Worm (Caenorhabditis elegans) whole organism, L3 larva: ENCODE results near the gene bath-2.

Experiments used
- ama-1 ChIP-seq: fragments of 150-350 bp; optimal IDR thresholded peaks from 2 replicates; lab custom pipeline; 2018
- daf-12 ChIP-seq: fragments of 150-350 bp; optimal IDR thresholded peaks from 2 replicates; lab custom pipeline; 2014; ENCODE audit warnings: missing biosample characterization, missing genetic modification reagents, missing genetic modification characterization
- elt-1 ChIP-seq: fragments of 150-350 bp; optimal IDR thresholded peaks from 2 replicates; lab custom pipeline; 2014; ENCODE audit warnings: missing biosample characterization, missing genetic modification characterization
- fkh-10 ChIP-seq: sonication (generic microtip); optimal IDR thresholded peaks from 2 replicates; lab custom pipeline; 2017; ENCODE audit warnings: missing biosample characterization, missing genetic modification reagents, missing genetic modification characterization
- jun-1 ChIP-seq: fragments of 150-350 bp; optimal IDR thresholded peaks from 2 replicates; lab custom pipeline; 2014; ENCODE audit warnings: missing biosample characterization, missing genetic modification reagents, missing genetic modification characterization
- nfya-1 ChIP-seq: sonication (generic microtip); optimal IDR thresholded peaks from 2 replicates; lab custom pipeline; 2017; ENCODE audit warnings: missing genetic modification characterization, mild to moderate bottlenecking, missing compliant biosample characterization, antibody characterized with exemption, moderate library complexity; ENCODE audit not compliant: insufficient read depth
- nhr-12 ChIP-seq: fragments of 150-350 bp; optimal IDR thresholded peaks from 2 replicates; lab custom pipeline; 2014; ENCODE audit warnings: missing biosample characterization, missing genetic modification characterization
- nhr-43 ChIP-seq: sonication (generic microtip); optimal IDR thresholded peaks from 2 replicates; lab custom pipeline; 2016; ENCODE audit warnings: mild to moderate bottlenecking, missing genetic modification characterization, missing compliant biosample characterization; ENCODE audit not compliant: poor library complexity, severe bottlenecking
- nhr-67 ChIP-seq: fragments of 150-350 bp; optimal IDR thresholded peaks from 2 replicates; lab custom pipeline; 2014; ENCODE audit warnings: missing biosample characterization, missing genetic modification characterization
- nhr-76 ChIP-seq: fragments of 150-350 bp; sonication (generic microtip); optimal IDR thresholded peaks from 5 replicates; lab custom pipeline; 2014; ENCODE audit warnings: missing biosample characterization, missing genetic modification characterization
- skn-1 ChIP-seq: fragments of 150-350 bp; optimal IDR thresholded peaks from 2 replicates; lab custom pipeline; 2014; ENCODE audit warnings: missing biosample characterization, missing genetic modification characterization
- snpc-4 ChIP-seq: fragments of 150-350 bp; optimal IDR thresholded peaks from 2 replicates; lab custom pipeline; 2014; ENCODE audit warnings: missing biosample characterization, missing genetic modification characterization
- tbx-2 ChIP-seq: sonication (generic microtip); optimal IDR thresholded peaks from 2 replicates; lab custom pipeline; 2016; ENCODE audit warnings: mild to moderate bottlenecking, missing genetic modification characterization, missing compliant biosample characterization
- unc-62 ChIP-seq: fragments of 150-350 bp; sonication (generic microtip); optimal IDR thresholded peaks from 4 replicates; lab custom pipeline; 2014; ENCODE audit warnings: missing biosample characterization, missing genetic modification reagents, missing genetic modification characterization

DNA sequence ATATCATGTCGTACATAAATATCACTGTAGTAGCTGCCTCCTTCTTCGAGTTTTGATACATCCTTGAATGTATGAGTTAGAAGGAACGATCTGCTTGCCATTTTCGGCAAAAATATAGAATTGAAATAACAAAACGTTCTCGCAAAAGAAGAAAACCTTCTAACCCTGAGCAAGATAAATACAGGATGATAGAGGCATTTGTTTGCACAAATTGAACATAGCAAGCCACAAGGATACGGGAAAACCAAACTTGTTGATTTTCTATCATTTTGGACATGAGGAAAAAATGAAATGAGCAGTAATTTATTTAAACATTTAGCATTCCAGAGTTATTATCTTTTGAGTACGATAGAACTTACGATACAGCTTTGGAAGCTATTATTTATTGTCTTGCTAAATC, 33.5 kb downstream of the bath-2 start, which contains the start of gene math-8:
- TF ChIP-seq snpc-4 (no peak), nhr-43 (tag; lab: Kevin White, UChicago) (no peak), nhr-67 (tag; lab: Kevin White, UChicago) (no peak), nhr-12 (tag; lab: Kevin White, UChicago) (no peak), unc-62 (GFP tag; lab: Kevin White, UChicago) (no peak), nfya-1 (tag; lab: Kevin White, UChicago) (no peak), ama-1 (lab: Kevin White, UChicago) (no peak), tbx-2 (no peak), daf-12 (tag; lab: Kevin White, UChicago) (no peak), jun-1 (tag; lab: Kevin White, UChicago) (no peak), elt-1 (tag; lab: Kevin White, UChicago) (no peak), fkh-10 (GFP tag; lab: Kevin White, UChicago) (no peak), nhr-76 (tag; lab: Kevin White, UChicago) (no peak), skn-1 (tag; lab: Kevin White, UChicago) (no peak)
